Worm (Caenorhabditis elegans) whole organism, young adult: Measurements from ENCODE around the gene rpl-11.1.

Source experiments
- B0019.2 ChIP-seq: fragments of 200-800 bp; sonication (Bioruptor generic); conservative IDR thresholded peaks from 2 replicates; pipeline ENCODE4 v1.3.6; 2022; ENCODE audit warnings: missing genetic modification reagents, missing genetic modification characterization, missing compliant biosample characterization
- F10E7.11 ChIP-seq: sonication (generic microtip); optimal IDR thresholded peaks from 2 replicates; lab custom pipeline; 2017; ENCODE audit warnings: mild to moderate bottlenecking, missing genetic modification characterization, moderate library complexity, missing compliant biosample characterization
- F23B12.7 ChIP-seq: sonication (generic microtip); optimal IDR thresholded peaks from 2 replicates; lab custom pipeline; 2017; ENCODE audit warnings: missing genetic modification characterization, mild to moderate bottlenecking, missing compliant biosample characterization, antibody characterized with exemption, moderate library complexity; ENCODE audit not compliant: insufficient read depth
- F37B4.10 ChIP-seq: fragments of 200-800 bp; sonication (Bioruptor generic); IDR thresholded peaks from 2 replicates; pipeline ENCODE4 v1.3.6; 2022; ENCODE audit warnings: missing genetic modification characterization, missing compliant biosample characterization
- F52B5.7 ChIP-seq: sonication (generic microtip); optimal IDR thresholded peaks from 2 replicates; lab custom pipeline; 2016; ENCODE audit warnings: mild to moderate bottlenecking, missing genetic modification characterization, missing compliant biosample characterization
- K11D2.4 ChIP-seq: fragments of 200-800 bp; sonication (Bioruptor generic); IDR thresholded peaks from 2 replicates; pipeline ENCODE4 v1.3.6; 2022; ENCODE audit warnings: missing genetic modification reagents, missing genetic modification characterization, missing compliant biosample characterization
- Y53G8AR.9 ChIP-seq: fragments of 200-800 bp; sonication (Bioruptor generic); conservative IDR thresholded peaks from 2 replicates; pipeline ENCODE4 v1.3.6; 2022; ENCODE audit warnings: missing genetic modification reagents, missing genetic modification characterization, missing compliant biosample characterization
- Y67H2A.10 ChIP-seq: fragments of 200-800 bp; sonication (Bioruptor generic); conservative IDR thresholded peaks from 2 replicates; pipeline ENCODE4 v1.3.6; 2022; ENCODE audit warnings: missing genetic modification reagents, missing genetic modification characterization, missing compliant biosample characterization
- Y79H2A.3 ChIP-seq: fragments of 200-800 bp; sonication (Bioruptor generic); conservative IDR thresholded peaks from 2 replicates; pipeline ENCODE4 v1.3.6; 2022; ENCODE audit warnings: missing genetic modification reagents, missing genetic modification characterization, missing compliant biosample characterization
- Y95B8A.8 ChIP-seq: fragments of 200-800 bp; sonication (Bioruptor generic); IDR thresholded peaks from 2 replicates; pipeline ENCODE4 v1.3.6; 2022; ENCODE audit warnings: missing genetic modification reagents, missing genetic modification characterization, missing compliant biosample characterization
- akir-1 ChIP-seq: fragments of 200-800 bp; sonication (Bioruptor generic); optimal IDR thresholded peaks from 2 replicates; lab custom pipeline; 2018; ENCODE audit warnings: mild to moderate bottlenecking, missing genetic modification characterization, moderate library complexity, missing compliant biosample characterization
- aptf-3 ChIP-seq: fragments of 200-800 bp; sonication (Bioruptor generic); IDR thresholded peaks from 2 replicates; pipeline ENCODE4 v1.3.6; 2022; ENCODE audit warnings: missing genetic modification characterization, missing compliant biosample characterization
- atf-7 ChIP-seq: sonication (generic microtip); optimal IDR thresholded peaks from 2 replicates; lab custom pipeline; 2017; ENCODE audit warnings: mild to moderate bottlenecking, missing genetic modification characterization, missing compliant biosample characterization
- athp-1 ChIP-seq: sonication (generic microtip); optimal IDR thresholded peaks from 2 replicates; lab custom pipeline; 2017; ENCODE audit warnings: mild to moderate bottlenecking, missing genetic modification characterization, missing compliant biosample characterization
- attf-3 ChIP-seq: fragments of 200-800 bp; sonication (Bioruptor generic); conservative IDR thresholded peaks from 2 replicates; pipeline ENCODE4 v1.3.6; 2022; ENCODE audit warnings: missing genetic modification reagents, missing genetic modification characterization, missing compliant biosample characterization
- attf-6 ChIP-seq: fragments of 200-800 bp; sonication (Bioruptor generic); IDR thresholded peaks from 2 replicates; pipeline ENCODE4 v1.3.6; 2022; ENCODE audit warnings: missing genetic modification reagents, missing genetic modification characterization, missing compliant biosample characterization
- ceh-27 ChIP-seq: fragments of 200-800 bp; sonication (Bioruptor generic); optimal IDR thresholded peaks from 2 replicates; lab custom pipeline; 2018; ENCODE audit warnings: mild to moderate bottlenecking, missing genetic modification characterization, moderate library complexity, missing compliant biosample characterization
- ceh-91 ChIP-seq: fragments of 200-800 bp; sonication (Bioruptor generic); IDR thresholded peaks from 2 replicates; pipeline ENCODE4 v1.3.6; 2022; ENCODE audit warnings: missing genetic modification reagents, missing genetic modification characterization, missing compliant biosample characterization
- dox-1 ChIP-seq: fragments of 200-800 bp; sonication (Bioruptor generic); IDR thresholded peaks from 2 replicates; pipeline ENCODE4 v1.3.6; 2022; ENCODE audit warnings: missing genetic modification reagents, missing genetic modification characterization, missing compliant biosample characterization
- dpff-1 ChIP-seq: sonication (generic microtip); optimal IDR thresholded peaks from 2 replicates; lab custom pipeline; 2017; ENCODE audit warnings: mild to moderate bottlenecking, missing genetic modification characterization, missing compliant biosample characterization
- dpl-1 ChIP-seq: fragments of 150-350 bp; optimal IDR thresholded peaks from 2 replicates; lab custom pipeline; 2014; ENCODE audit warnings: missing biosample characterization, missing genetic modification reagents, missing genetic modification characterization
- ekl-4 ChIP-seq: fragments of 200-800 bp; sonication (Bioruptor generic); IDR thresholded peaks from 2 replicates; pipeline ENCODE4 v1.3.6; 2022; ENCODE audit warnings: missing genetic modification reagents, missing genetic modification characterization, missing compliant biosample characterization
- him-1 ChIP-seq: sonication (generic microtip); optimal IDR thresholded peaks from 2 replicates; lab custom pipeline; 2016; ENCODE audit warnings: missing genotype, missing genetic modification reagents, missing genetic modification characterization, missing compliant biosample characterization
- hmg-1.2 ChIP-seq: fragments of 200-800 bp; sonication (Bioruptor generic); IDR thresholded peaks from 2 replicates; pipeline ENCODE4 v1.3.6; 2022; ENCODE audit warnings: missing genetic modification reagents, missing genetic modification characterization, missing compliant biosample characterization
- hrde-1 ChIP-seq: sonication (generic microtip); optimal IDR thresholded peaks from 2 replicates; lab custom pipeline; 2016; ENCODE audit warnings: missing genetic modification characterization, mild to moderate bottlenecking, missing compliant biosample characterization, moderate library complexity, missing genotype, missing genetic modification reagents, borderline replicate concordance
- hsf-1 ChIP-seq: fragments of 200-800 bp; sonication (Bioruptor generic); IDR thresholded peaks from 2 replicates; pipeline ENCODE4 v1.3.6; 2022; ENCODE audit warnings: missing genetic modification reagents, missing genetic modification characterization, missing compliant biosample characterization
- lin-26 ChIP-seq: fragments of 200-800 bp; sonication (Bioruptor generic); IDR thresholded peaks from 2 replicates; pipeline ENCODE4 v1.3.6; 2022; ENCODE audit warnings: missing genetic modification reagents, missing genetic modification characterization, missing compliant biosample characterization
- lin-35 ChIP-seq, 3 experiments: fragments of 150-350 bp in 2 of 3; sonication (generic microtip) in 1 of 3; optimal IDR thresholded peaks; 2 replicates each; lab custom pipeline; 2014 to 2018; ENCODE audit warnings: missing biosample characterization in 3 of 3, missing genetic modification characterization in 3 of 3, missing genetic modification reagents in 3 of 3
- lin-40 ChIP-seq: sonication (generic microtip); optimal IDR thresholded peaks from 2 replicates; lab custom pipeline; 2016; ENCODE audit warnings: missing genetic modification characterization, mild to moderate bottlenecking, missing compliant biosample characterization, missing genotype, missing genetic modification reagents
- lir-1 ChIP-seq: fragments of 200-800 bp; sonication (Bioruptor generic); conservative IDR thresholded peaks from 2 replicates; pipeline ENCODE4 v1.3.6; 2022; ENCODE audit warnings: missing genetic modification reagents, missing genetic modification characterization, missing compliant biosample characterization
- lsl-1 ChIP-seq: fragments of 200-800 bp; sonication (Bioruptor generic); optimal IDR thresholded peaks from 2 replicates; lab custom pipeline; 2018; ENCODE audit warnings: mild to moderate bottlenecking, missing genetic modification characterization, moderate library complexity, missing compliant biosample characterization
- madf-10 ChIP-seq: sonication (generic microtip); optimal IDR thresholded peaks from 2 replicates; lab custom pipeline; 2016; ENCODE audit warnings: mild to moderate bottlenecking, missing genetic modification characterization, missing compliant biosample characterization
- madf-3 ChIP-seq: fragments of 200-800 bp; sonication (Bioruptor generic); IDR thresholded peaks from 2 replicates; pipeline ENCODE4 v1.3.6; 2022; ENCODE audit warnings: missing genetic modification reagents, missing genetic modification characterization, missing compliant biosample characterization
- mcd-1 ChIP-seq: fragments of 200-800 bp; sonication (Bioruptor generic); IDR thresholded peaks from 2 replicates; pipeline ENCODE4 v1.3.6; 2022; ENCODE audit warnings: missing genetic modification reagents, missing genetic modification characterization, missing compliant biosample characterization
- mel-28 ChIP-seq: sonication (generic microtip); optimal IDR thresholded peaks from 2 replicates; lab custom pipeline; 2016; ENCODE audit warnings: borderline replicate concordance, mild to moderate bottlenecking, missing genetic modification characterization, missing compliant biosample characterization
- nfya-1 ChIP-seq: sonication (generic microtip); optimal IDR thresholded peaks from 2 replicates; lab custom pipeline; 2017; ENCODE audit warnings: antibody characterized with exemption, missing compliant biosample characterization, missing genetic modification characterization, borderline replicate concordance; ENCODE audit not compliant: insufficient read depth
- nfyb-1 ChIP-seq: fragments of 200-800 bp; sonication (Bioruptor generic); IDR thresholded peaks from 2 replicates; pipeline ENCODE4 v1.3.6; 2022; ENCODE audit warnings: missing genetic modification reagents, missing genetic modification characterization, missing compliant biosample characterization
- pha-4 ChIP-seq: fragments of 150-350 bp; sonication (generic microtip); optimal IDR thresholded peaks from 2 replicates; lab custom pipeline; 2014; ENCODE audit warnings: missing biosample characterization, missing genetic modification reagents, missing genetic modification characterization
- rcor-1 ChIP-seq: fragments of 200-800 bp; sonication (Bioruptor generic); IDR thresholded peaks from 2 replicates; pipeline ENCODE4 v1.3.6; 2022; ENCODE audit warnings: missing genetic modification reagents, missing genetic modification characterization, missing compliant biosample characterization
- rec-8 ChIP-seq, 2 experiments: sonication (generic microtip); optimal IDR thresholded peaks; 2 replicates each; lab custom pipeline; 2016; ENCODE audit warnings: mild to moderate bottlenecking in 2 of 2, missing genetic modification characterization in 2 of 2, missing genetic modification reagents in 2 of 2, missing genotype in 2 of 2, missing biosample characterization in 1 of 2, missing compliant biosample characterization in 1 of 2, moderate library complexity in 1 of 2
- snpc-4 ChIP-seq, 5 experiments: fragments of 150-350 bp in 1 of 5; sonication (generic microtip) in 4 of 5; optimal IDR thresholded peaks; 2 replicates each; lab custom pipeline; 2014 to 2018; ENCODE audit warnings: missing genetic modification characterization in 5 of 5, missing biosample characterization in 3 of 5, antibody characterized with exemption in 2 of 5, mild to moderate bottlenecking in 2 of 5, missing compliant biosample characterization in 2 of 5, missing genotype in 2 of 5, moderate library complexity in 2 of 5, missing genetic modification reagents in 1 of 5
- somi-1 ChIP-seq: fragments of 200-800 bp; sonication (Bioruptor generic); optimal IDR thresholded peaks from 2 replicates; lab custom pipeline; 2018; ENCODE audit warnings: mild to moderate bottlenecking, missing genetic modification characterization, missing compliant biosample characterization
- tbx-9 ChIP-seq: sonication (generic microtip); optimal IDR thresholded peaks from 2 replicates; lab custom pipeline; 2016; ENCODE audit warnings: borderline replicate concordance, missing genetic modification characterization, inconsistent platforms, missing compliant biosample characterization
- unc-62 ChIP-seq: fragments of 150-350 bp; optimal IDR thresholded peaks from 2 replicates; lab custom pipeline; 2014; ENCODE audit warnings: missing biosample characterization, missing genetic modification reagents, missing genetic modification characterization
- xnd-1 ChIP-seq: sonication (generic microtip); optimal IDR thresholded peaks from 2 replicates; lab custom pipeline; 2016; ENCODE audit warnings: missing genotype, missing genetic modification reagents, missing genetic modification characterization, missing compliant biosample characterization
- ztf-22 ChIP-seq: fragments of 200-800 bp; sonication (Bioruptor generic); optimal IDR thresholded peaks from 2 replicates; lab custom pipeline; 2018; ENCODE audit warnings: mild to moderate bottlenecking, missing genetic modification characterization, moderate library complexity, missing compliant biosample characterization
- ztf-25 ChIP-seq: fragments of 200-800 bp; sonication (Bioruptor generic); IDR thresholded peaks from 2 replicates; pipeline ENCODE4 v1.3.6; 2022; ENCODE audit warnings: missing genetic modification reagents, missing genetic modification characterization, missing compliant biosample characterization

The rpl-11.1 gene

ce11 chrV:3578813-3579212 lies 7.1 kb downstream of the rpl-11.1 start, which contains the start of gene pygl-1 (continued):
- TF ChIP-seq lin-40 = no peak
- TF ChIP-seq hsf-1 (GFP tag; lab: Robert Waterston, UW) = peak; percentile 83
- TF ChIP-seq dpl-1 (GFP tag; lab: Kevin White, UChicago) = peak; percentile 94
- TF ChIP-seq mel-28 (tag; lab: Kevin White, UChicago) = no peak
- no peak for TF ChIP-seq K11D2.4 (GFP tag; lab: Robert Waterston, UW)
- peak; percentile 99 for TF ChIP-seq lsl-1
- TF ChIP-seq ekl-4 = peak; percentile 62; the same call in 1 of the 2 replicates
- peak; percentile 99 for TF ChIP-seq ceh-91 (GFP tag; lab: Robert Waterston, UW)
- TF ChIP-seq Y67H2A.10 (GFP tag; lab: Robert Waterston, UW) = 0 out of 2 replicates have a peak, but pooled peaks have one; percentile 40
- TF ChIP-seq him-1 (tag; lab: Kevin White, UChicago) = peak; percentile 57
- peak; percentile 96 for TF ChIP-seq B0019.2 (GFP tag; lab: Robert Waterston, UW)
- TF ChIP-seq mcd-1 = peak; percentile 73
- no peak for TF ChIP-seq unc-62 (GFP tag; lab: Kevin White, UChicago)
- TF ChIP-seq Y79H2A.3 (GFP tag; lab: Robert Waterston, UW) = peak; percentile 84
- peak; percentile 70 for TF ChIP-seq hmg-1.2 (GFP tag; lab: Robert Waterston, UW)
- TF ChIP-seq hrde-1 = peak; percentile 71
- peak; percentile 95 for TF ChIP-seq Y95B8A.8
- peak; percentile 64 for TF ChIP-seq Y53G8AR.9
- no peak for TF ChIP-seq madf-10 (tag; lab: Kevin White, UChicago)
- peak; percentile 90 for TF ChIP-seq rcor-1
- peak; percentile 81 for TF ChIP-seq attf-6
- no peak for TF ChIP-seq somi-1
- TF ChIP-seq dpff-1 (tag; lab: Kevin White, UChicago) = no peak
- peak; percentile 71 for TF ChIP-seq lir-1 (GFP tag; lab: Robert Waterston, UW)
- no peak for TF ChIP-seq ceh-27
- TF ChIP-seq xnd-1 = peak; percentile 97
- TF ChIP-seq ztf-22 (GFP tag; lab: Kevin White, UChicago) = no peak
- no peak for TF ChIP-seq F37B4.10
- no peak for TF ChIP-seq nfya-1 (tag; lab: Kevin White, UChicago)
- TF ChIP-seq tbx-9 (tag; lab: Kevin White, UChicago) = no peak
- peak; percentile 84 for TF ChIP-seq attf-3 (GFP tag; lab: Robert Waterston, UW)
- TF ChIP-seq ztf-25 = no peak
- TF ChIP-seq lin-35 (GFP tag; optimal IDR thresholded peaks at IDR 0.05; lab: Kevin White, UChicago) = peak in 2 of 3 experiments; percentile 35 to 90
- TF ChIP-seq akir-1 (GFP tag; lab: Kevin White, UChicago) = no peak
- peak; percentile 90 for TF ChIP-seq madf-3 (GFP tag; lab: Robert Waterston, UW)
- TF ChIP-seq F52B5.7 (tag; lab: Kevin White, UChicago) = no peak
- TF ChIP-seq athp-1 = peak; percentile 48
- no peak for TF ChIP-seq F10E7.11
- no peak for TF ChIP-seq atf-7
- TF ChIP-seq snpc-4 (GFP tag; optimal IDR thresholded peaks at IDR 0.05; lab: Kevin White, UChicago) = peak; percentile 27
- TF ChIP-seq snpc-4 (tag; optimal IDR thresholded peaks at IDR 0.05; lab: Kevin White, UChicago) = peak in 2 of 4 experiments; percentile 35 to 65
- no peak for TF ChIP-seq F23B12.7 (tag; lab: Kevin White, UChicago)
- TF ChIP-seq pha-4 = no peak
- TF ChIP-seq rec-8 (tag; optimal IDR thresholded peaks at IDR 0.05; lab: Kevin White, UChicago) = no peak
- TF ChIP-seq aptf-3 (GFP tag; lab: Robert Waterston, UW) = no peak
- TF ChIP-seq dox-1 (GFP tag; lab: Robert Waterston, UW) = peak; percentile 87
- TF ChIP-seq nfyb-1 (GFP tag; lab: Robert Waterston, UW) = no peak
- TF ChIP-seq lin-26 (GFP tag; lab: Robert Waterston, UW) = no peak
